Worm (Caenorhabditis elegans): ENCODE results near the gene lias-1.

- TF ChIP-seq dao-5 (tag; optimal IDR thresholded peaks at IDR 0.05) (no peak), him-1 (tag; optimal IDR thresholded peaks at IDR 0.05) (no peak), W03F9.2 (tag; optimal IDR thresholded peaks at IDR 0.05) (no peak)
Observed at ce11 chrIII:3546323-3546722, 41.4 kb upstream of the lias-1 start, which contains the start of gene C54C6.7.

All from whole organism, L4/young adult.